Worm (Caenorhabditis elegans) whole organism, L4 larva: ENCODE data around the gene ptr-13.

ENCODE experiments used
- ZK546.5 ChIP-seq, 2 experiments: sonication (generic microtip); optimal IDR thresholded peaks; 2 replicates each; lab custom pipeline; 2017; ENCODE audit warnings: missing biosample characterization in 2 of 2, missing genetic modification characterization in 2 of 2
- aha-1 ChIP-seq: fragments of 150-350 bp; peaks from one replicate; lab custom pipeline; 2014; ENCODE audit warnings: missing biosample characterization, missing genetic modification characterization
- ceh-82 ChIP-seq: sonication (generic microtip); optimal IDR thresholded peaks from 2 replicates; lab custom pipeline; 2017; ENCODE audit warnings: missing biosample characterization, missing genetic modification characterization
- ces-1 ChIP-seq: fragments of 150-350 bp; sonication (generic microtip); optimal IDR thresholded peaks from 4 replicates; lab custom pipeline; 2014; ENCODE audit warnings: missing biosample characterization, missing genetic modification reagents, missing genetic modification characterization
- ctbp-1 ChIP-seq: fragments of 200-800 bp; sonication (Bioruptor generic); IDR thresholded peaks from 2 replicates; pipeline ENCODE4 v1.3.6; 2022; ENCODE audit warnings: missing genetic modification reagents, missing genetic modification characterization, missing compliant biosample characterization
- fos-1 ChIP-seq: fragments of 150-350 bp; optimal IDR thresholded peaks from 2 replicates; lab custom pipeline; 2014; ENCODE audit warnings: missing biosample characterization, missing genetic modification characterization
- hlh-30 ChIP-seq: sonication (generic microtip); optimal IDR thresholded peaks from 2 replicates; lab custom pipeline; 2017; ENCODE audit warnings: antibody characterized with exemption, mild to moderate bottlenecking, missing genetic modification characterization, missing compliant biosample characterization; ENCODE audit not compliant: insufficient read depth
- lsy-2 ChIP-seq, 2 experiments: fragments of 150-350 bp in 1 of 2; sonication (generic microtip) in 1 of 2; optimal IDR thresholded peaks; 2 replicates each; lab custom pipeline; 2014 to 2017; ENCODE audit warnings: missing biosample characterization in 2 of 2, missing genetic modification characterization in 2 of 2
- mes-2 ChIP-seq: sonication (generic microtip); optimal IDR thresholded peaks from 2 replicates; lab custom pipeline; 2016; ENCODE audit warnings: missing genotype, mild to moderate bottlenecking, missing genetic modification characterization, missing compliant biosample characterization; ENCODE audit not compliant: poor library complexity, severe bottlenecking
- mxl-3 ChIP-seq: fragments of 200-800 bp; sonication (Bioruptor generic); optimal IDR thresholded peaks from 2 replicates; lab custom pipeline; 2018; ENCODE audit warnings: mild to moderate bottlenecking, missing genetic modification characterization, missing compliant biosample characterization
- nhr-6 ChIP-seq: fragments of 150-350 bp; optimal IDR thresholded peaks from 2 replicates; lab custom pipeline; 2014; ENCODE audit warnings: missing biosample characterization, missing genetic modification characterization
- pha-4 ChIP-seq, 2 experiments: fragments of 150-350 bp in 1 of 2; fragments of 200-800 bp in 1 of 2; sonication (Bioruptor generic) in 1 of 2; IDR thresholded peaks in 1 of 2; optimal IDR thresholded peaks in 1 of 2; 2 replicates each; pipeline versions ENCODE4 v1.3.6 to Lab custom; 2014 to 2022; ENCODE audit warnings: missing genetic modification characterization in 2 of 2, missing genetic modification reagents in 2 of 2, missing biosample characterization in 1 of 2, missing compliant biosample characterization in 1 of 2
- unc-39 ChIP-seq: sonication (generic microtip); optimal IDR thresholded peaks from 2 replicates; lab custom pipeline; 2017; ENCODE audit warnings: missing biosample characterization, missing genetic modification characterization

DNA sequence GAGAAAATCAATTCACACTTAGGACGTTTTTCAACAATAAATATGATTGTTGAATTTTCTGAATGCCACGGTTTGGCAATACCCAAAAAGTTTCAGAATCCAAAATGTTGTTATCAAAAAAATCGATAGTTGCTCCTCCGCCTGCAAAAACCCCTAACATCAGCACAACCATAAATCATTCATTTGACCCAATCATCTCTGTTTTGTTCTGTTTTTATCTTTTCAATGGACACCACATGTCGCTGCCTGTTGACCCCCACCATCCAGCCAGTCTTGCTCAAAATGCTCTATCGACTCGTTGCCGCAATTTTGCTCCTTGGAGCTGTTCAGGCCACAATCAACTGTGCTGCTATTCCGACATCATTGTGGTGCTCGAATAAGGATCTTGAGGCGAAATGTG is 25.7 kb upstream of the ptr-13 start, which contains the start of gene F37H8.5:
- TF ChIP-seq lsy-2 (tag; optimal IDR thresholded peaks at IDR 0.05; lab: Kevin White, UChicago) (no peak), ZK546.5 (tag; optimal IDR thresholded peaks at IDR 0.05; lab: Kevin White, UChicago) (no peak), mxl-3 (GFP tag; lab: Kevin White, UChicago) (no peak), ceh-82 (no peak), unc-39 (no peak), nhr-6 (tag; lab: Kevin White, UChicago) (no peak), pha-4 (GFP tag; IDR thresholded peaks at IDR 0.05; lab: Robert Waterston, UW) (no peak), pha-4 (tag; optimal IDR thresholded peaks at IDR 0.05; lab: Kevin White, UChicago) (no peak), fos-1 (tag; lab: Kevin White, UChicago) (no peak), aha-1 (tag; lab: Kevin White, UChicago) (no peak), ces-1 (no peak), mes-2 (tag; lab: Kevin White, UChicago) (no peak), hlh-30 (tag; lab: Kevin White, UChicago) (no peak), ctbp-1 (GFP tag; lab: Robert Waterston, UW) (no peak)
